Worm (Caenorhabditis elegans) whole organism, L3 larva: ENCODE data around the gene clec-58.

Experiments
- ZK546.5 ChIP-seq: sonication (generic microtip); optimal IDR thresholded peaks from 2 replicates; lab custom pipeline; 2017; ENCODE audit warnings: missing biosample characterization, missing genetic modification characterization
- aly-2 ChIP-seq: fragments of 150-350 bp; optimal IDR thresholded peaks from 2 replicates; lab custom pipeline; 2014; ENCODE audit warnings: missing biosample characterization, missing genetic modification characterization
- ama-1 ChIP-seq: fragments of 150-350 bp; optimal IDR thresholded peaks from 2 replicates; lab custom pipeline; 2018
- ceh-16 ChIP-seq: sonication (generic microtip); optimal IDR thresholded peaks from 2 replicates; lab custom pipeline; 2017; ENCODE audit warnings: missing biosample characterization, missing genetic modification characterization
- ceh-82 ChIP-seq: fragments of 150-350 bp; optimal IDR thresholded peaks from 2 replicates; lab custom pipeline; 2014; ENCODE audit warnings: missing biosample characterization, missing genetic modification characterization
- daf-12 ChIP-seq: fragments of 150-350 bp; optimal IDR thresholded peaks from 2 replicates; lab custom pipeline; 2014; ENCODE audit warnings: missing biosample characterization, missing genetic modification reagents, missing genetic modification characterization
- egl-27 ChIP-seq: sonication (generic microtip); optimal IDR thresholded peaks from 4 replicates; lab custom pipeline; 2017; ENCODE audit warnings: missing biosample characterization, missing genetic modification reagents, missing genetic modification characterization
- egl-5 ChIP-seq: fragments of 150-350 bp; optimal IDR thresholded peaks from 2 replicates; lab custom pipeline; 2017; ENCODE audit warnings: missing biosample characterization, missing genetic modification reagents, missing genetic modification characterization, inconsistent platforms
- elt-1 ChIP-seq: fragments of 150-350 bp; optimal IDR thresholded peaks from 2 replicates; lab custom pipeline; 2014; ENCODE audit warnings: missing biosample characterization, missing genetic modification characterization
- elt-2 ChIP-seq: sonication (generic microtip); optimal IDR thresholded peaks from 2 replicates; lab custom pipeline; 2016; ENCODE audit warnings: missing genetic modification reagents, mild to moderate bottlenecking, missing genetic modification characterization, missing compliant biosample characterization
- elt-3 ChIP-seq, 3 experiments: fragments of 150-350 bp in 1 of 3; sonication (generic microtip) in 2 of 3; optimal IDR thresholded peaks; 2 replicates in 2 of 3; 4 replicates in 1 of 3; lab custom pipeline; 2014 to 2017; ENCODE audit warnings: missing biosample characterization in 3 of 3, missing genetic modification characterization in 3 of 3
- fkh-10 ChIP-seq: sonication (generic microtip); optimal IDR thresholded peaks from 2 replicates; lab custom pipeline; 2017; ENCODE audit warnings: missing biosample characterization, missing genetic modification reagents, missing genetic modification characterization
- fkh-2 ChIP-seq: fragments of 150-350 bp; optimal IDR thresholded peaks from 2 replicates; lab custom pipeline; 2014; ENCODE audit warnings: missing biosample characterization, missing genetic modification reagents, missing genetic modification characterization
- fos-1 ChIP-seq: fragments of 150-350 bp; optimal IDR thresholded peaks from 2 replicates; lab custom pipeline; 2014; ENCODE audit warnings: missing biosample characterization, missing genetic modification characterization
- jun-1 ChIP-seq: fragments of 150-350 bp; optimal IDR thresholded peaks from 2 replicates; lab custom pipeline; 2014; ENCODE audit warnings: missing biosample characterization, missing genetic modification reagents, missing genetic modification characterization
- lin-15B ChIP-seq: fragments of 150-350 bp; optimal IDR thresholded peaks from 2 replicates; lab custom pipeline; 2014; ENCODE audit warnings: missing biosample characterization, missing genetic modification characterization
- lin-39 ChIP-seq: fragments of 150-350 bp; optimal IDR thresholded peaks from 2 replicates; lab custom pipeline; 2018; ENCODE audit warnings: missing biosample characterization, missing genetic modification reagents, missing genetic modification characterization
- mdl-1 ChIP-seq: fragments of 150-350 bp; optimal IDR thresholded peaks from 2 replicates; lab custom pipeline; 2014; ENCODE audit warnings: missing biosample characterization, missing genetic modification characterization
- mml-1 ChIP-seq: fragments of 150-350 bp; sonication (generic microtip); optimal IDR thresholded peaks from 3 replicates; lab custom pipeline; 2014; ENCODE audit warnings: missing biosample characterization, missing genetic modification characterization
- nfya-1 ChIP-seq: sonication (generic microtip); optimal IDR thresholded peaks from 2 replicates; lab custom pipeline; 2017; ENCODE audit warnings: missing genetic modification characterization, mild to moderate bottlenecking, missing compliant biosample characterization, antibody characterized with exemption, moderate library complexity; ENCODE audit not compliant: insufficient read depth
- nhr-11 ChIP-seq: fragments of 150-350 bp; optimal IDR thresholded peaks from 2 replicates; lab custom pipeline; 2014; ENCODE audit warnings: missing biosample characterization, missing genetic modification characterization
- nhr-12 ChIP-seq: fragments of 150-350 bp; optimal IDR thresholded peaks from 2 replicates; lab custom pipeline; 2014; ENCODE audit warnings: missing biosample characterization, missing genetic modification characterization
- nhr-237 ChIP-seq: fragments of 150-350 bp; optimal IDR thresholded peaks from 2 replicates; lab custom pipeline; 2014; ENCODE audit warnings: missing biosample characterization, missing genetic modification characterization
- nhr-25 ChIP-seq: sonication (generic microtip); optimal IDR thresholded peaks from 2 replicates; lab custom pipeline; 2017; ENCODE audit warnings: missing biosample characterization, missing genetic modification characterization
- nhr-43 ChIP-seq: sonication (generic microtip); optimal IDR thresholded peaks from 2 replicates; lab custom pipeline; 2016; ENCODE audit warnings: mild to moderate bottlenecking, missing genetic modification characterization, missing compliant biosample characterization; ENCODE audit not compliant: poor library complexity, severe bottlenecking
- nhr-67 ChIP-seq: fragments of 150-350 bp; optimal IDR thresholded peaks from 2 replicates; lab custom pipeline; 2014; ENCODE audit warnings: missing biosample characterization, missing genetic modification characterization
- nhr-76 ChIP-seq: fragments of 150-350 bp; sonication (generic microtip); optimal IDR thresholded peaks from 5 replicates; lab custom pipeline; 2014; ENCODE audit warnings: missing biosample characterization, missing genetic modification characterization
- nhr-77 ChIP-seq: fragments of 150-350 bp; optimal IDR thresholded peaks from 2 replicates; lab custom pipeline; 2014; ENCODE audit warnings: missing biosample characterization, missing genetic modification characterization
- pha-4 ChIP-seq: fragments of 150-350 bp; optimal IDR thresholded peaks from 2 replicates; lab custom pipeline; 2014; ENCODE audit warnings: missing biosample characterization, missing genetic modification reagents, missing genetic modification characterization
- snpc-4 ChIP-seq: fragments of 150-350 bp; optimal IDR thresholded peaks from 2 replicates; lab custom pipeline; 2014; ENCODE audit warnings: missing biosample characterization, missing genetic modification characterization
- tbx-2 ChIP-seq: sonication (generic microtip); optimal IDR thresholded peaks from 2 replicates; lab custom pipeline; 2016; ENCODE audit warnings: mild to moderate bottlenecking, missing genetic modification characterization, missing compliant biosample characterization
- zag-1 ChIP-seq: fragments of 150-350 bp; optimal IDR thresholded peaks from 2 replicates; lab custom pipeline; 2014; ENCODE audit warnings: missing biosample characterization, missing genetic modification characterization
- ztf-11 ChIP-seq: fragments of 150-350 bp; optimal IDR thresholded peaks from 2 replicates; lab custom pipeline; 2014; ENCODE audit warnings: missing biosample characterization, missing genetic modification characterization
- ztf-4 ChIP-seq: fragments of 150-350 bp; optimal IDR thresholded peaks from 2 replicates; lab custom pipeline; 2014; ENCODE audit warnings: missing biosample characterization, missing genetic modification characterization

The clec-58 gene

ce11 chrII:10471247-10471646 is 4.7 kb downstream of the clec-58 start, which contains the start of gene ZK666.1:
Gene ZK666.1 (minus strand): TSS chrII:10471347.
- TF ChIP-seq mdl-1 (tag; lab: Kevin White, UChicago) (no peak), nhr-25 (tag; lab: Kevin White, UChicago) (no peak), zag-1 (no peak)

- no peak for TF ChIP-seq nhr-43 (tag; lab: Kevin White, UChicago)
- no peak for TF ChIP-seq nhr-67 (tag; lab: Kevin White, UChicago)
- peak; percentile 59 for TF ChIP-seq elt-2
- TF ChIP-seq pha-4 (tag; lab: Kevin White, UChicago): no peak
- TF ChIP-seq, all 47 proteins: peak for 1
Observed at ce11 chrII:10470159-10470558, 5.8 kb downstream of the clec-58 start, which contains the start of gene clec-143. Gene clec-143 (minus strand): TSS chrII:10470297.

- TF ChIP-seq elt-1 (tag; lab: Kevin White, UChicago) (no peak), nfya-1 (tag; lab: Kevin White, UChicago) (no peak), daf-12 (tag; lab: Kevin White, UChicago) (no peak), lin-39 (tag; lab: Kevin White, UChicago) (no peak), elt-2 (no peak), nhr-76 (tag; lab: Kevin White, UChicago) (no peak), mdl-1 (tag; lab: Kevin White, UChicago) (no peak), egl-5 (no peak), fkh-2 (tag; lab: Kevin White, UChicago) (no peak), jun-1 (tag; lab: Kevin White, UChicago) (no peak), pha-4 (tag; lab: Kevin White, UChicago) (no peak), nhr-67 (tag; lab: Kevin White, UChicago) (no peak), ZK546.5 (no peak), ztf-11 (tag; lab: Kevin White, UChicago) (no peak), nhr-11 (tag; lab: Kevin White, UChicago) (no peak)
- TF ChIP-seq, all 47 proteins: peak for 0
Observed at ce11 chrII:10466552-10466951, 9.4 kb downstream of the clec-58 start, which contains the start of gene tnc-2. Gene tnc-2 (plus strand): TSS chrII:10466852.

ce11 chrII:10464230-10464920 is 11.6 kb downstream of the clec-58 start, which contains the start of the genes ZK673.6 and sdz-37:
Gene ZK673.6 (minus strand): TSS chrII:10464330.
Gene sdz-37 (plus strand): TSS chrII:10464870.
- TF ChIP-seq ztf-4: no peak
- TF ChIP-seq, all 47 proteins: peak for 0

ce11 chrII:10461207-10461606 is 14.7 kb downstream of the clec-58 start, which contains the start of gene ZK673.5:
Gene ZK673.5 (plus strand): TSS chrII:10461507.
- TF ChIP-seq fkh-10 (GFP tag; lab: Kevin White, UChicago): no peak
- TF ChIP-seq egl-5: no peak
- no peak for TF ChIP-seq nhr-12
- no peak for TF ChIP-seq nhr-25 (tag; lab: Kevin White, UChicago)
- no peak for TF ChIP-seq fos-1 (tag; lab: Kevin White, UChicago)
- TF ChIP-seq daf-12 (tag; lab: Kevin White, UChicago): no peak
- no peak for TF ChIP-seq egl-27 (tag; lab: Kevin White, UChicago)
- TF ChIP-seq elt-2: no peak
- TF ChIP-seq nhr-67 (tag; lab: Kevin White, UChicago): no peak
- no peak for TF ChIP-seq snpc-4 (tag; lab: Kevin White, UChicago)
- TF ChIP-seq ama-1: no peak

ce11 chrII:10456979-10457378 is 19.0 kb downstream of the clec-58 start, which contains the start of gene ZK673.11:
Gene ZK673.11 (plus strand): TSS chrII:10457279.
- no peak for TF ChIP-seq tbx-2 (tag; lab: Kevin White, UChicago)
- no peak for TF ChIP-seq ceh-82 (tag; lab: Kevin White, UChicago)
- TF ChIP-seq elt-3 (tag; optimal IDR thresholded peaks at IDR 0.05; lab: Kevin White, UChicago): no peak
- TF ChIP-seq lin-15B: no peak
- no peak for TF ChIP-seq nhr-25 (tag; lab: Kevin White, UChicago)
- no peak for TF ChIP-seq jun-1 (tag; lab: Kevin White, UChicago)
- no peak for TF ChIP-seq nhr-12
- TF ChIP-seq daf-12 (tag; lab: Kevin White, UChicago): no peak
- TF ChIP-seq fkh-10 (GFP tag; lab: Kevin White, UChicago): no peak
- no peak for TF ChIP-seq nhr-77
- TF ChIP-seq lin-39 (tag; lab: Kevin White, UChicago): no peak
- TF ChIP-seq aly-2 (tag; lab: Kevin White, UChicago): no peak
- TF ChIP-seq elt-1 (tag; lab: Kevin White, UChicago): no peak
- TF ChIP-seq nhr-43 (tag; lab: Kevin White, UChicago): no peak
- no peak for TF ChIP-seq fos-1 (tag; lab: Kevin White, UChicago)
- TF ChIP-seq nhr-67 (tag; lab: Kevin White, UChicago): no peak
- TF ChIP-seq nhr-237: no peak
- TF ChIP-seq ceh-16: no peak
- no peak for TF ChIP-seq ztf-11 (tag; lab: Kevin White, UChicago)
- TF ChIP-seq mml-1 (tag; lab: Kevin White, UChicago): no peak
